Worm (Caenorhabditis elegans): ENCODE measurements around the gene fbxa-144.

DNA sequence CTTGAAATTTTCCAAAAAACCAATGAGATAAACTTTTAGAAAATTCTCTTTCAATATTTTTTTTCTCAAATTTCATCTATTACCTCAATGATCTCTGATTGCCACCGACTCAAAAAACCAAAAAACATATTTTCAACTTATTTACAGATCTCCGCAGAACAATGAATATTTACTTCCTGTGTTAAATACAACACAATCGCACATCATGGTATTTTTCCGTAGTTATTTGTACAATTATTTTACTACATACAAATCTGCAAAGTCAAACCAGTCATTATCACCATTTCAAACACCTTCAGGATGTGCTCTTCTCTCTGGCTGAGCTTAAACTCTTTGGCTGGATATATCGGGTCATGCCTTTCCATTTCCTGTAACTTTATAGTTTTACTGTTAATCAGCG, 33.3 kb upstream of the fbxa-144 start, which contains the start of gene str-108:
- TF ChIP-seq tbx-2 (tag; optimal IDR thresholded peaks at IDR 0.05) (no peak), sox-2 (GFP tag; IDR thresholded peaks at IDR 0.05) (no peak), unc-55 (GFP tag; optimal IDR thresholded peaks at IDR 0.05) (no peak), pqm-1 (tag; optimal IDR thresholded peaks at IDR 0.05) (no peak), rnt-1 (tag; optimal IDR thresholded peaks at IDR 0.05) (no peak)
